Worm (Caenorhabditis elegans): ENCODE results near the gene nuc-1.

ce11 chrX:9555238-9555637 is 15.5 kb downstream of the nuc-1 start:
- TF ChIP-seq cog-1 (tag; optimal IDR thresholded peaks at IDR 0.05), result no peak
- TF ChIP-seq ztf-23 (GFP tag; IDR thresholded peaks at IDR 0.05), result no peak
- no peak for TF ChIP-seq T22C8.4 (GFP tag; IDR thresholded peaks at IDR 0.05)
- no peak for TF ChIP-seq flt-1 (GFP tag; IDR thresholded peaks at IDR 0.05)
